Fruit fly (Drosophila melanogaster) whole organism, pupa: Measurements from ENCODE around the gene HHEX.

Source experiments
- CG10348 ChIP-seq: fragments of 200-800 bp; sonication (Bioruptor generic); IDR thresholded peaks from 2 replicates; pipeline ENCODE4 v1.3.6; 2022; ENCODE audit warnings: missing biosample characterization, missing genetic modification characterization
- CG12605 ChIP-seq: fragments of 200-800 bp; sonication (Bioruptor generic); IDR thresholded peaks from 2 replicates; pipeline ENCODE4 v1.3.6; 2022; ENCODE audit warnings: missing biosample characterization, missing genetic modification characterization
- CG14655 ChIP-seq: fragments of 200-800 bp; sonication (Bioruptor generic); optimal IDR thresholded peaks from 3 replicates; lab custom pipeline; 2017; ENCODE audit warnings: mild to moderate bottlenecking, missing biosample characterization, missing genetic modification reagents, missing genetic modification characterization
- CG15710 ChIP-seq: fragments of 200-800 bp; sonication (Bioruptor generic); optimal IDR thresholded peaks from 2 replicates; lab custom pipeline; 2018; ENCODE audit warnings: missing biosample characterization, mild to moderate bottlenecking, missing genetic modification characterization, moderate library complexity
- CG17806 ChIP-seq: fragments of 200-800 bp; sonication (Bioruptor generic); optimal IDR thresholded peaks from 2 replicates; lab custom pipeline; 2018; ENCODE audit warnings: missing biosample characterization, mild to moderate bottlenecking, missing genetic modification characterization, moderate library complexity
- CG32121 ChIP-seq: fragments of 200-800 bp; sonication (Bioruptor generic); IDR thresholded peaks from 2 replicates; pipeline ENCODE4 v1.3.6; 2022; ENCODE audit warnings: missing biosample characterization, missing genetic modification characterization
- CG8159 ChIP-seq: fragments of 200-800 bp; sonication (Bioruptor generic); optimal IDR thresholded peaks from 3 replicates; lab custom pipeline; 2018; ENCODE audit warnings: missing biosample characterization, mild to moderate bottlenecking, missing genetic modification characterization, moderate library complexity
- CG8301 ChIP-seq: fragments of 200-800 bp; sonication (Bioruptor generic); optimal IDR thresholded peaks from 2 replicates; lab custom pipeline; 2018; ENCODE audit warnings: missing biosample characterization, mild to moderate bottlenecking, missing genetic modification characterization
- D1 ChIP-seq: fragments of 200-800 bp; sonication (Bioruptor generic); optimal IDR thresholded peaks from 2 replicates; lab custom pipeline; 2018; ENCODE audit warnings: missing biosample characterization, mild to moderate bottlenecking, missing genetic modification characterization, moderate library complexity
- EcR ChIP-seq: fragments of 200-800 bp; sonication (Bioruptor generic); optimal IDR thresholded peaks from 3 replicates; lab custom pipeline; 2019; ENCODE audit warnings: missing biosample characterization, missing genetic modification characterization, mild to moderate bottlenecking, moderate library complexity, missing genetic modification reagents
- Ets98B ChIP-seq: fragments of 200-800 bp; sonication (Bioruptor generic); IDR thresholded peaks from 2 replicates; pipeline ENCODE4 v1.3.6; 2022; ENCODE audit warnings: missing biosample characterization, missing genetic modification characterization
- Pif1A ChIP-seq: fragments of 200-800 bp; sonication (Bioruptor generic); optimal IDR thresholded peaks from 3 replicates; lab custom pipeline; 2016; ENCODE audit warnings: missing biosample characterization, missing genetic modification characterization
- Snoo ChIP-seq: fragments of 200-800 bp; sonication (Bioruptor generic); optimal IDR thresholded peaks from 3 replicates; lab custom pipeline; 2017; ENCODE audit warnings: missing biosample characterization, mild to moderate bottlenecking, missing genetic modification characterization, inconsistent platforms
- rn ChIP-seq: fragments of 200-800 bp; sonication (Bioruptor generic); IDR thresholded peaks from 2 replicates; pipeline ENCODE4 v1.3.6; 2022; ENCODE audit warnings: missing biosample characterization, missing genetic modification characterization

DNA sequence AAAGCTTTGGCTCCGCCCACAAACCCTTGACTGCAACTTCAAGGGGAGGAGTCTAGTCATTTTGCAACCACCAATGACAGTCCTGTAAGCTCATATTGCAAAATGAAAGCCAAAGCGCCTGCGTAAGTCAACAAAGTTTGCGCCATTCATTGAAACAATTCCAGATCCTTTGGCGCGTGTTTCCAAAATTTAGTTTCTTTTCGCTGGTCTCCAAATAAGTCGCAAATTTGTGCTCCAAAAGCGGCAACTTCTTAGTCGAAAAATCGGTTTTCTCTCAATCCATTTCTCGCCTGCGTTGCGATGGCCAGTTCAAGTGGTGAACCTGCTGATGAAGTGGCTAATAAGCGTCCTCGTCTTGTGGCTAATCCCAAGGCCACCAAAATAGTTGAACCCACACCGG, 7.0 kb downstream of the HHEX start, which contains the start of gene dmrt93B:
- TF ChIP-seq EcR (GFP tag; lab: Kevin White, UChicago) = no peak
- no peak for TF ChIP-seq CG32121 (GFP tag; lab: Robert Waterston, UW)
- no peak for TF ChIP-seq CG14655 (GFP tag; lab: Kevin White, UChicago)
- TF ChIP-seq rn (GFP tag; lab: Robert Waterston, UW) = no peak
- TF ChIP-seq Snoo (tag; lab: Kevin White, UChicago) = no peak
- no peak for TF ChIP-seq Pif1A
- TF ChIP-seq D1 (tag; lab: Kevin White, UChicago) = no peak
- no peak for TF ChIP-seq CG10348
- no peak for TF ChIP-seq CG8159
- TF ChIP-seq CG8301 (tag; lab: Kevin White, UChicago) = no peak
- TF ChIP-seq CG12605 = no peak
- no peak for TF ChIP-seq CG15710 (tag; lab: Kevin White, UChicago)
- no peak for TF ChIP-seq Ets98B (GFP tag; lab: Robert Waterston, UW)
- no peak for TF ChIP-seq CG17806 (tag; lab: Kevin White, UChicago)
